Fruit fly (Drosophila melanogaster) whole organism, larva: Measurements from ENCODE around the gene Tim17a2.

Experiments used
- noc ChIP-seq: fragments of 200-800 bp; sonication (Bioruptor generic); optimal IDR thresholded peaks from 3 replicates; lab custom pipeline; 2019; ENCODE audit warnings: missing biosample characterization, mild to moderate bottlenecking, missing genetic modification characterization, moderate library complexity

Tim17a2 gene

dm6 chr3R:5285937-5286336, 23.4 kb upstream of the Tim17a2 start:
- no peak for TF ChIP-seq noc (tag; lab: Kevin White, UChicago)

- peak; percentile 93 for TF ChIP-seq noc (tag; lab: Kevin White, UChicago)
Measured at dm6 chr3R:5283360-5283963, 21.0 kb upstream of the Tim17a2 start.

dm6 chr3R:5282755-5283359, 20.4 kb upstream of the Tim17a2 start:
- TF ChIP-seq noc (tag; lab: Kevin White, UChicago), result no peak

dm6 chr3R:5281094-5281493, 18.6 kb upstream of the Tim17a2 start:
- no peak for TF ChIP-seq noc (tag; lab: Kevin White, UChicago)

dm6 chr3R:5280380-5280779, 17.9 kb upstream of the Tim17a2 start:
- TF ChIP-seq noc (tag; lab: Kevin White, UChicago), result no peak

dm6 chr3R:5279609-5280164, 17.2 kb upstream of the Tim17a2 start:
- no peak for TF ChIP-seq noc (tag; lab: Kevin White, UChicago)

dm6 chr3R:5278627-5279026, 16.1 kb upstream of the Tim17a2 start:
- peak; percentile 41 for TF ChIP-seq noc (tag; lab: Kevin White, UChicago)

dm6 chr3R:5277735-5278134, 15.2 kb upstream of the Tim17a2 start, which contains the start of gene CG31538:
Gene CG31538 (minus strand): TSS chr3R:5277835.
- no peak for TF ChIP-seq noc (tag; lab: Kevin White, UChicago)

dm6 chr3R:5270806-5271205, 8.3 kb upstream of the Tim17a2 start:
- no peak for TF ChIP-seq noc (tag; lab: Kevin White, UChicago)

dm6 chr3R:5268495-5268894, 6.0 kb upstream of the Tim17a2 start:
- TF ChIP-seq noc (tag; lab: Kevin White, UChicago), result no peak

- TF ChIP-seq noc (tag; lab: Kevin White, UChicago), result no peak
Measured at dm6 chr3R:5266282-5266681, 3.8 kb upstream of the Tim17a2 start.

- TF ChIP-seq noc (tag; lab: Kevin White, UChicago), result peak; percentile 72
Measured at dm6 chr3R:5264251-5265098, 2.0 kb upstream of the Tim17a2 start.

dm6 chr3R:5263311-5264250, 1.1 kb upstream of the Tim17a2 start:
- no peak for TF ChIP-seq noc (tag; lab: Kevin White, UChicago)

dm6 chr3R:5261996-5262535, 426 bp downstream of the Tim17a2 start:
- TF ChIP-seq noc (tag; lab: Kevin White, UChicago), result no peak

dm6 chr3R:5261262-5261661, 1.2 kb downstream of the Tim17a2 start:
- TF ChIP-seq noc (tag; lab: Kevin White, UChicago), result no peak
